Worm (Caenorhabditis elegans) whole organism, young adult: Measurements from ENCODE around the gene slc-17.7.

ENCODE experiments used
- F57C9.4 ChIP-seq: sonication (generic microtip); optimal IDR thresholded peaks from 2 replicates; lab custom pipeline; 2017; ENCODE audit warnings: mild to moderate bottlenecking, missing genetic modification characterization, missing compliant biosample characterization
- Y95B8A.8 ChIP-seq: fragments of 200-800 bp; sonication (Bioruptor generic); IDR thresholded peaks from 2 replicates; pipeline ENCODE4 v1.3.6; 2022; ENCODE audit warnings: missing genetic modification reagents, missing genetic modification characterization, missing compliant biosample characterization
- ama-1 ChIP-seq, 3 experiments: fragments of 150-350 bp in 1 of 3; sonication (generic microtip) in 2 of 3; optimal IDR thresholded peaks; 2 replicates each; lab custom pipeline; 2014 to 2018; ENCODE audit warnings: missing biosample characterization in 2 of 3, missing genetic modification characterization in 2 of 3, missing genetic modification reagents in 2 of 3
- bed-1 ChIP-seq: fragments of 200-800 bp; sonication (Bioruptor generic); IDR thresholded peaks from 2 replicates; pipeline ENCODE4 v1.3.6; 2022; ENCODE audit warnings: missing genetic modification reagents, missing genetic modification characterization, missing compliant biosample characterization
- ceh-91 ChIP-seq: fragments of 200-800 bp; sonication (Bioruptor generic); IDR thresholded peaks from 2 replicates; pipeline ENCODE4 v1.3.6; 2022; ENCODE audit warnings: missing genetic modification reagents, missing genetic modification characterization, missing compliant biosample characterization
- chd-7 ChIP-seq: sonication (generic microtip); optimal IDR thresholded peaks from 2 replicates; lab custom pipeline; 2016; ENCODE audit warnings: mild to moderate bottlenecking, missing genetic modification characterization, moderate library complexity, missing compliant biosample characterization
- die-1 ChIP-seq: sonication (generic microtip); optimal IDR thresholded peaks from 2 replicates; lab custom pipeline; 2016; ENCODE audit warnings: missing genotype, mild to moderate bottlenecking, missing genetic modification characterization, missing compliant biosample characterization
- dpff-1 ChIP-seq: sonication (generic microtip); optimal IDR thresholded peaks from 2 replicates; lab custom pipeline; 2017; ENCODE audit warnings: mild to moderate bottlenecking, missing genetic modification characterization, missing compliant biosample characterization
- dpl-1 ChIP-seq: fragments of 150-350 bp; optimal IDR thresholded peaks from 2 replicates; lab custom pipeline; 2014; ENCODE audit warnings: missing biosample characterization, missing genetic modification reagents, missing genetic modification characterization
- lag-1 ChIP-seq: fragments of 200-800 bp; sonication (Bioruptor generic); IDR thresholded peaks from 2 replicates; pipeline ENCODE4 v1.3.6; 2022; ENCODE audit warnings: missing genetic modification reagents, missing genetic modification characterization, missing compliant biosample characterization
- madf-6 ChIP-seq: fragments of 200-800 bp; sonication (Bioruptor generic); IDR thresholded peaks from 2 replicates; pipeline ENCODE4 v1.3.6; 2022; ENCODE audit warnings: missing genetic modification reagents, missing genetic modification characterization, missing compliant biosample characterization
- mcd-1 ChIP-seq: fragments of 200-800 bp; sonication (Bioruptor generic); IDR thresholded peaks from 2 replicates; pipeline ENCODE4 v1.3.6; 2022; ENCODE audit warnings: missing genetic modification reagents, missing genetic modification characterization, missing compliant biosample characterization
- nfya-1 ChIP-seq: sonication (generic microtip); optimal IDR thresholded peaks from 2 replicates; lab custom pipeline; 2017; ENCODE audit warnings: antibody characterized with exemption, missing compliant biosample characterization, missing genetic modification characterization, borderline replicate concordance; ENCODE audit not compliant: insufficient read depth

ce11 chrV:9255480-9255879 lies 10.8 kb downstream of the slc-17.7 start:
- no peak for TF ChIP-seq F57C9.4 (tag; lab: Kevin White, UChicago)
- no peak for TF ChIP-seq Y95B8A.8 (GFP tag; lab: Robert Waterston, UW)
- no peak for TF ChIP-seq ama-1 (optimal IDR thresholded peaks at IDR 0.05; lab: Kevin White, UChicago)
- no peak for TF ChIP-seq ama-1 (GFP tag; optimal IDR thresholded peaks at IDR 0.05; lab: Kevin White, UChicago)
- TF ChIP-seq mcd-1 (GFP tag; lab: Robert Waterston, UW) = no peak
- TF ChIP-seq dpl-1 = no peak
- no peak for TF ChIP-seq die-1 (tag; lab: Kevin White, UChicago)
- no peak for TF ChIP-seq chd-7 (tag; lab: Kevin White, UChicago)
- no peak for TF ChIP-seq dpff-1 (tag; lab: Kevin White, UChicago)
- TF ChIP-seq madf-6 = no peak
- TF ChIP-seq bed-1 (GFP tag; lab: Robert Waterston, UW) = no peak
- no peak for TF ChIP-seq ceh-91
- TF ChIP-seq nfya-1 (tag; lab: Kevin White, UChicago) = no peak
- no peak for TF ChIP-seq lag-1
